Worm (Caenorhabditis elegans) whole organism, L1 larva: ENCODE results near the gene srj-40.
A peak's percentile ranks its signal among the peaks of the same experiment; 100 is the strongest.

Experiments
- C16A3.4 ChIP-seq: fragments of 150-350 bp; optimal IDR thresholded peaks from 2 replicates; lab custom pipeline; 2014; ENCODE audit warnings: missing biosample characterization, missing genetic modification characterization
- Y116A8C.19 ChIP-seq: sonication (generic microtip); optimal IDR thresholded peaks from 2 replicates; lab custom pipeline; 2016; ENCODE audit warnings: missing compliant biosample characterization, missing genetic modification characterization, borderline replicate concordance
- alr-1 ChIP-seq: fragments of 200-800 bp; sonication (Bioruptor generic); optimal IDR thresholded peaks from 2 replicates; lab custom pipeline; 2018; ENCODE audit warnings: borderline replicate concordance, mild to moderate bottlenecking, missing genetic modification characterization, missing compliant biosample characterization
- ama-1 ChIP-seq: fragments of 150-350 bp; optimal IDR thresholded peaks from 2 replicates; lab custom pipeline; 2014
- blmp-1 ChIP-seq: fragments of 150-350 bp; optimal IDR thresholded peaks from 2 replicates; lab custom pipeline; 2014; ENCODE audit warnings: missing biosample characterization, missing genetic modification characterization
- ceh-63 ChIP-seq: fragments of 200-800 bp; sonication (Bioruptor generic); optimal IDR thresholded peaks from 2 replicates; lab custom pipeline; 2018; ENCODE audit warnings: mild to moderate bottlenecking, missing genetic modification characterization, missing compliant biosample characterization
- dpl-1 ChIP-seq, 3 experiments: fragments of 150-350 bp in 2 of 3; sonication (generic microtip) in 1 of 3; optimal IDR thresholded peaks; 2 replicates each; lab custom pipeline; 2014 to 2017; ENCODE audit warnings: missing biosample characterization in 3 of 3, missing genetic modification characterization in 3 of 3, missing genetic modification reagents in 3 of 3
- dsc-1 ChIP-seq: sonication (generic microtip); optimal IDR thresholded peaks from 2 replicates; lab custom pipeline; 2016; ENCODE audit warnings: mild to moderate bottlenecking, missing genetic modification characterization, missing compliant biosample characterization
- egl-13 ChIP-seq: sonication (generic microtip); optimal IDR thresholded peaks from 2 replicates; lab custom pipeline; 2016; ENCODE audit warnings: missing genotype, missing genetic modification reagents, missing genetic modification characterization, missing compliant biosample characterization
- elt-2 ChIP-seq: sonication (generic microtip); optimal IDR thresholded peaks from 2 replicates; lab custom pipeline; 2016; ENCODE audit warnings: missing genetic modification characterization, mild to moderate bottlenecking, inconsistent platforms, missing compliant biosample characterization, missing genetic modification reagents
- ets-5 ChIP-seq: fragments of 200-800 bp; sonication (Bioruptor generic); IDR thresholded peaks from 2 replicates; pipeline ENCODE4 v1.3.6; 2022; ENCODE audit warnings: missing genetic modification characterization, missing compliant biosample characterization
- fkh-10 ChIP-seq: sonication (generic microtip); optimal IDR thresholded peaks from 2 replicates; lab custom pipeline; 2017; ENCODE audit warnings: missing biosample characterization, missing genetic modification reagents, missing genetic modification characterization
- grh-1 ChIP-seq: fragments of 200-800 bp; sonication (Bioruptor generic); IDR thresholded peaks from 2 replicates; pipeline ENCODE4 v1.3.6; 2022; ENCODE audit warnings: missing genetic modification reagents, missing genetic modification characterization, missing compliant biosample characterization
- irx-1 ChIP-seq: sonication (generic microtip); optimal IDR thresholded peaks from 2 replicates; lab custom pipeline; 2016; ENCODE audit warnings: missing genetic modification characterization, missing compliant biosample characterization
- isw-1 ChIP-seq: fragments of 200-800 bp; sonication (Bioruptor generic); IDR thresholded peaks from 2 replicates; pipeline ENCODE4 v1.3.6; 2022; ENCODE audit warnings: missing genetic modification characterization, missing compliant biosample characterization
- jun-1 ChIP-seq: fragments of 150-350 bp; optimal IDR thresholded peaks from 2 replicates; lab custom pipeline; 2014; ENCODE audit warnings: missing biosample characterization, missing genetic modification reagents, missing genetic modification characterization
- lin-13 ChIP-seq: fragments of 150-350 bp; optimal IDR thresholded peaks from 2 replicates; lab custom pipeline; 2014; ENCODE audit warnings: missing biosample characterization, missing genetic modification reagents, missing genetic modification characterization
- lin-15B ChIP-seq: fragments of 150-350 bp; sonication (generic microtip); optimal IDR thresholded peaks from 3 replicates; lab custom pipeline; 2014; ENCODE audit warnings: missing biosample characterization, missing genetic modification characterization
- lin-35 ChIP-seq, 2 experiments: fragments of 150-350 bp; optimal IDR thresholded peaks; 2 replicates each; lab custom pipeline; 2014; ENCODE audit warnings: missing biosample characterization in 2 of 2, missing genetic modification characterization in 2 of 2, missing genetic modification reagents in 2 of 2
- lin-39 ChIP-seq: fragments of 150-350 bp; optimal IDR thresholded peaks from 2 replicates; lab custom pipeline; 2014; ENCODE audit warnings: missing biosample characterization, missing genetic modification reagents, missing genetic modification characterization
- lir-3 ChIP-seq: sonication (generic microtip); optimal IDR thresholded peaks from 2 replicates; lab custom pipeline; 2016; ENCODE audit warnings: mild to moderate bottlenecking, missing genetic modification characterization, moderate library complexity, missing compliant biosample characterization; ENCODE audit not compliant: poor library complexity
- mab-9 ChIP-seq: fragments of 200-800 bp; sonication (Bioruptor generic); IDR thresholded peaks from 2 replicates; pipeline ENCODE4 v1.3.6; 2022; ENCODE audit warnings: missing genetic modification reagents, missing genetic modification characterization, missing compliant biosample characterization
- mdl-1 ChIP-seq, 2 experiments: fragments of 150-350 bp; optimal IDR thresholded peaks; 2 replicates each; lab custom pipeline; 2014 to 2017; ENCODE audit warnings: missing biosample characterization in 2 of 2, missing genetic modification characterization in 2 of 2, inconsistent platforms in 1 of 2
- nhr-11 ChIP-seq: fragments of 150-350 bp; optimal IDR thresholded peaks from 2 replicates; lab custom pipeline; 2014; ENCODE audit warnings: missing biosample characterization, missing genetic modification characterization
- nhr-12 ChIP-seq: sonication (generic microtip); optimal IDR thresholded peaks from 2 replicates; lab custom pipeline; 2017; ENCODE audit warnings: missing biosample characterization, missing genetic modification characterization
- nhr-19 ChIP-seq: fragments of 200-800 bp; sonication (Bioruptor generic); conservative IDR thresholded peaks from 2 replicates; pipeline ENCODE4 v1.3.6; 2022; ENCODE audit warnings: missing genetic modification characterization, missing compliant biosample characterization
- nhr-20 ChIP-seq: sonication (generic microtip); optimal IDR thresholded peaks from 2 replicates; lab custom pipeline; 2016; ENCODE audit warnings: mild to moderate bottlenecking, missing genetic modification characterization, missing compliant biosample characterization
- nhr-28 ChIP-seq: fragments of 150-350 bp; optimal IDR thresholded peaks from 2 replicates; lab custom pipeline; 2014; ENCODE audit warnings: missing biosample characterization, missing genetic modification characterization
- nhr-71 ChIP-seq: sonication (generic microtip); optimal IDR thresholded peaks from 2 replicates; lab custom pipeline; 2016; ENCODE audit warnings: mild to moderate bottlenecking, missing genetic modification characterization, moderate library complexity, missing compliant biosample characterization
- nhr-76 ChIP-seq: sonication (generic microtip); optimal IDR thresholded peaks from 2 replicates; lab custom pipeline; 2017; ENCODE audit warnings: missing biosample characterization, missing genetic modification characterization
- nhr-84 ChIP-seq: sonication (generic microtip); optimal IDR thresholded peaks from 2 replicates; lab custom pipeline; 2017; ENCODE audit warnings: missing biosample characterization, missing genetic modification characterization
- nhr-85 ChIP-seq: sonication (generic microtip); peaks from one replicate; lab custom pipeline; 2016; ENCODE audit warnings: missing genetic modification characterization, inconsistent platforms, missing compliant biosample characterization
- nhr-90 ChIP-seq: sonication (generic microtip); optimal IDR thresholded peaks from 2 replicates; lab custom pipeline; 2016; ENCODE audit warnings: mild to moderate bottlenecking, missing genetic modification characterization, missing compliant biosample characterization; ENCODE audit not compliant: poor library complexity
- pag-3 ChIP-seq: sonication (generic microtip); optimal IDR thresholded peaks from 2 replicates; lab custom pipeline; 2017; ENCODE audit warnings: missing genetic modification characterization, mild to moderate bottlenecking, missing compliant biosample characterization, antibody characterized with exemption, borderline replicate concordance; ENCODE audit not compliant: insufficient read depth
- pax-3 ChIP-seq: fragments of 200-800 bp; sonication (Bioruptor generic); optimal IDR thresholded peaks from 2 replicates; lab custom pipeline; 2018; ENCODE audit warnings: mild to moderate bottlenecking, missing genetic modification characterization, moderate library complexity, missing compliant biosample characterization
- pqm-1 ChIP-seq: sonication (generic microtip); optimal IDR thresholded peaks from 3 replicates; lab custom pipeline; 2017; ENCODE audit warnings: missing biosample characterization, missing genetic modification characterization
- snpc-4 ChIP-seq: fragments of 150-350 bp; optimal IDR thresholded peaks from 2 replicates; lab custom pipeline; 2014; ENCODE audit warnings: missing biosample characterization, missing genetic modification characterization
- snu-23 ChIP-seq: sonication (generic microtip); optimal IDR thresholded peaks from 2 replicates; lab custom pipeline; 2016; ENCODE audit warnings: missing genetic modification characterization, missing compliant biosample characterization
- sox-4 ChIP-seq: sonication (generic microtip); optimal IDR thresholded peaks from 2 replicates; lab custom pipeline; 2016; ENCODE audit warnings: missing genetic modification characterization, missing compliant biosample characterization
- swsn-7 ChIP-seq: sonication (generic microtip); optimal IDR thresholded peaks from 2 replicates; lab custom pipeline; 2016; ENCODE audit warnings: missing genetic modification characterization, missing compliant biosample characterization
- unc-130 ChIP-seq: fragments of 150-350 bp; optimal IDR thresholded peaks from 2 replicates; lab custom pipeline; 2017; ENCODE audit warnings: missing biosample characterization, missing genetic modification characterization, inconsistent platforms
- unc-30 ChIP-seq: sonication (generic microtip); optimal IDR thresholded peaks from 2 replicates; lab custom pipeline; 2017; ENCODE audit warnings: missing biosample characterization, missing genetic modification characterization
- ztf-11 ChIP-seq, 2 experiments: sonication (generic microtip); optimal IDR thresholded peaks; 2 replicates each; lab custom pipeline; 2016 to 2017; ENCODE audit warnings: missing genetic modification characterization in 2 of 2, missing biosample characterization in 1 of 2, missing compliant biosample characterization in 1 of 2
- ztf-4 ChIP-seq: fragments of 150-350 bp; optimal IDR thresholded peaks from 2 replicates; lab custom pipeline; 2014; ENCODE audit warnings: missing biosample characterization, missing genetic modification characterization

srj-40 gene

DNA sequence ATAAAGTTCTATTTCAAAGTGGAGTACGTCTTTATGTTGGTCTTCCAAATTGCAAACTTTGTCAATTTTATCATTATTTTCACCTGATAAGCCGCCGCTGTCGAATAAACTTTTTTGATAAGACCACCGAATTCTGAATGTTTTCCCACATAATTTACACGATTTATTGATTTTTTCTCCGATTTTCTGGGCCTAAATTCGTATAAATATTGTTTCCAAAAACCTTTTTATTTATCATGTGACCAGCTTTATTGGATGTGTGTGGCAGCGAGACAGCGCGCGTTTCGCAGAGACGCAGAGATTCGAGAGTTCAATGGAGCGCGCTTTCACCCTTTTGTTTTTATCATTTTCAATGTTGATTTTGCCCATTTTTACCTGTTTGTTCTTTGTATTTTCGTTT lies 41.4 kb downstream of the srj-40 start (continued):
- TF ChIP-seq mab-9 (GFP tag; lab: Robert Waterston, UW) (peak; percentile 71), lir-3 (tag; lab: Kevin White, UChicago) (no peak), irx-1 (tag; lab: Kevin White, UChicago) (peak; percentile 86), jun-1 (tag; lab: Kevin White, UChicago) (peak; percentile 26), pqm-1 (tag; lab: Kevin White, UChicago) (peak; percentile 82), lin-35 (GFP tag; optimal IDR thresholded peaks at IDR 0.05; lab: Kevin White, UChicago) (peak; percentile 81 to 86), mdl-1 (tag; optimal IDR thresholded peaks at IDR 0.05; lab: Kevin White, UChicago) (peak in 1 of 2 experiments; percentile 85), nhr-84 (no peak), nhr-71 (tag; lab: Kevin White, UChicago) (peak; percentile 96), dpl-1 (GFP tag; optimal IDR thresholded peaks at IDR 0.05; lab: Kevin White, UChicago) (peak; percentile 71 to 83 (median 78)), nhr-11 (tag; lab: Kevin White, UChicago) (peak; percentile 20), swsn-7 (tag; lab: Kevin White, UChicago) (peak; percentile 92), ama-1 (lab: Kevin White, UChicago) (no peak), lin-39 (tag; lab: Kevin White, UChicago) (peak; percentile 72), lin-13 (GFP tag; lab: Kevin White, UChicago) (peak; percentile 80), alr-1 (tag; lab: Kevin White, UChicago) (no peak), nhr-28 (tag; lab: Kevin White, UChicago) (no peak), nhr-19 (peak; percentile 90), ets-5 (GFP tag; lab: Robert Waterston, UW) (no peak), isw-1 (GFP tag; lab: Robert Waterston, UW) (peak; percentile 83), fkh-10 (GFP tag; lab: Kevin White, UChicago) (peak; percentile 22), snu-23 (GFP tag; lab: Kevin White, UChicago) (peak; percentile 93), ceh-63 (GFP tag; lab: Kevin White, UChicago) (no peak), grh-1 (GFP tag; lab: Robert Waterston, UW) (peak; percentile 68), egl-13 (tag; lab: Kevin White, UChicago) (peak; percentile 61), pax-3 (tag; lab: Kevin White, UChicago) (peak; percentile 74), unc-130 (tag; lab: Kevin White, UChicago) (peak; percentile 70), ztf-11 (tag; optimal IDR thresholded peaks at IDR 0.05; lab: Kevin White, UChicago) (peak in 1 of 2 experiments; percentile 31), lin-15B (tag; lab: Kevin White, UChicago) (peak; percentile 23), nhr-76 (tag; lab: Kevin White, UChicago) (no peak), pag-3 (peak; percentile 92), nhr-20 (tag; lab: Kevin White, UChicago) (peak; percentile 96), nhr-12 (tag; lab: Kevin White, UChicago) (no peak), nhr-90 (tag; lab: Kevin White, UChicago) (peak; percentile 90), sox-4 (tag; lab: Kevin White, UChicago) (peak; percentile 14), snpc-4 (tag; lab: Kevin White, UChicago) (peak; percentile 85), elt-2 (tag; lab: Kevin White, UChicago) (peak; percentile 69), C16A3.4 (tag; lab: Kevin White, UChicago) (peak; percentile 32), nhr-85 (peak; percentile 91), Y116A8C.19 (tag; lab: Kevin White, UChicago) (no peak), unc-30 (tag; lab: Kevin White, UChicago) (no peak), blmp-1 (tag; lab: Kevin White, UChicago) (peak; percentile 70), dsc-1 (tag; lab: Kevin White, UChicago) (peak; percentile 95), ztf-4 (tag; lab: Kevin White, UChicago) (peak; percentile 67)
